Fruit fly (Drosophila melanogaster) whole organism, embryonic: ENCODE data around the gene rt.

Source experiments
- Asciz ChIP-seq: fragments of 200-800 bp; sonication (Bioruptor generic); optimal IDR thresholded peaks from 2 replicates; lab custom pipeline; 2017; ENCODE audit warnings: missing biosample characterization, mild to moderate bottlenecking, missing genetic modification characterization, missing genetic modification reagents
- Bgb ChIP-seq: fragments of 200-800 bp; sonication (Bioruptor generic); IDR thresholded peaks from 2 replicates; pipeline ENCODE4 v1.3.6; 2022; ENCODE audit warnings: missing biosample characterization, missing genetic modification characterization; ENCODE audit not compliant: partially characterized antibody
- CG1024 ChIP-seq: fragments of 200-800 bp; sonication (Bioruptor generic); IDR thresholded peaks from 2 replicates; pipeline ENCODE4 v1.3.6; 2022; ENCODE audit warnings: missing biosample characterization, missing genetic modification characterization
- CG10654 ChIP-seq: fragments of 200-800 bp; sonication (Bioruptor generic); optimal IDR thresholded peaks from 2 replicates; lab custom pipeline; 2016; ENCODE audit warnings: missing biosample characterization, missing genetic modification characterization
- CG10959 ChIP-seq: fragments of 200-800 bp; sonication (Bioruptor generic); IDR thresholded peaks from 2 replicates; pipeline ENCODE4 v1.3.6; 2022; ENCODE audit warnings: missing biosample characterization, missing genetic modification characterization
- CG11723 ChIP-seq: fragments of 200-800 bp; sonication (Bioruptor generic); optimal IDR thresholded peaks from 2 replicates; lab custom pipeline; 2017; ENCODE audit warnings: missing biosample characterization, mild to moderate bottlenecking, missing genetic modification characterization
- CG12219 ChIP-seq: fragments of 200-800 bp; sonication (Bioruptor generic); optimal IDR thresholded peaks from 3 replicates; lab custom pipeline; 2018; ENCODE audit warnings: missing biosample characterization, mild to moderate bottlenecking, missing genetic modification characterization
- CG1233 ChIP-seq: fragments of 200-800 bp; sonication (Bioruptor generic); optimal IDR thresholded peaks from 4 replicates; lab custom pipeline; 2018; ENCODE audit warnings: missing biosample characterization, mild to moderate bottlenecking, missing genetic modification characterization
- CG14965 ChIP-seq: fragments of 200-800 bp; sonication (Bioruptor generic); optimal IDR thresholded peaks from 2 replicates; lab custom pipeline; 2016; ENCODE audit warnings: missing biosample characterization, missing genetic modification characterization, borderline replicate concordance
- CG1529 ChIP-seq: fragments of 200-800 bp; sonication (Bioruptor generic); optimal IDR thresholded peaks from 3 replicates; lab custom pipeline; 2018; ENCODE audit warnings: missing biosample characterization, missing genetic modification characterization
- CG1647 ChIP-seq: fragments of 200-800 bp; sonication (Bioruptor generic); optimal IDR thresholded peaks from 3 replicates; lab custom pipeline; 2016; ENCODE audit warnings: missing biosample characterization, missing genetic modification characterization
- CG17361 ChIP-seq: fragments of 200-800 bp; sonication (Bioruptor generic); IDR thresholded peaks from 3 replicates; pipeline ENCODE4 v1.3.6; 2022; ENCODE audit warnings: missing biosample characterization, missing genetic modification characterization
- CG1832 ChIP-seq: fragments of 200-800 bp; sonication (Bioruptor generic); optimal IDR thresholded peaks from 2 replicates; lab custom pipeline; 2017; ENCODE audit warnings: missing biosample characterization, mild to moderate bottlenecking, missing genetic modification characterization, inconsistent platforms
- CG2120 ChIP-seq: fragments of 200-800 bp; sonication (Bioruptor generic); optimal IDR thresholded peaks from 3 replicates; lab custom pipeline; 2016; ENCODE audit warnings: missing biosample characterization, missing genetic modification characterization
- CG2202 ChIP-seq: fragments of 200-800 bp; sonication (Bioruptor generic); optimal IDR thresholded peaks from 2 replicates; lab custom pipeline; 2018; ENCODE audit warnings: missing biosample characterization, mild to moderate bottlenecking, missing genetic modification characterization
- CG2712 ChIP-seq: fragments of 200-800 bp; optimal IDR thresholded peaks from 3 replicates; lab custom pipeline; 2019; ENCODE audit warnings: missing biosample characterization, mild to moderate bottlenecking, missing genetic modification characterization, moderate library complexity
- CG31224 ChIP-seq: fragments of 200-800 bp; sonication (Bioruptor generic); IDR thresholded peaks from 2 replicates; pipeline ENCODE4 v1.3.6; 2022; ENCODE audit warnings: missing biosample characterization, missing genetic modification characterization
- CG33213 ChIP-seq: fragments of 200-800 bp; sonication (Bioruptor generic); optimal IDR thresholded peaks from 3 replicates; lab custom pipeline; 2016; ENCODE audit warnings: missing biosample characterization, missing genetic modification characterization
- CG34376 ChIP-seq: fragments of 200-800 bp; sonication (Bioruptor generic); optimal IDR thresholded peaks from 2 replicates; lab custom pipeline; 2018; ENCODE audit warnings: missing biosample characterization, mild to moderate bottlenecking, missing genetic modification characterization
- CG4328 ChIP-seq: fragments of 200-800 bp; sonication (Bioruptor generic); optimal IDR thresholded peaks from 3 replicates; lab custom pipeline; 2017; ENCODE audit warnings: missing biosample characterization, missing genetic modification reagents, missing genetic modification characterization
- CG4404 ChIP-seq: fragments of 200-800 bp; sonication (Bioruptor generic); IDR thresholded peaks from 2 replicates; pipeline ENCODE4 v1.3.6; 2022; ENCODE audit warnings: missing biosample characterization, missing genetic modification characterization
- CG8944 ChIP-seq: fragments of 200-800 bp; sonication (Bioruptor generic); optimal IDR thresholded peaks from 3 replicates; lab custom pipeline; 2016; ENCODE audit warnings: missing biosample characterization, missing genetic modification characterization
- CTCF ChIP-seq: fragments of 200-800 bp; sonication (Bioruptor generic); optimal IDR thresholded peaks from 2 replicates; lab custom pipeline; 2017; ENCODE audit warnings: missing biosample characterization, mild to moderate bottlenecking, missing genetic modification characterization, moderate library complexity
- D19B ChIP-seq: fragments of 200-800 bp; sonication (Bioruptor generic); optimal IDR thresholded peaks from 2 replicates; lab custom pipeline; 2017; ENCODE audit warnings: missing biosample characterization, mild to moderate bottlenecking, missing genetic modification characterization
- E2f1 ChIP-seq: fragments of 200-800 bp; sonication (Bioruptor generic); IDR thresholded peaks from 2 replicates; pipeline ENCODE4 v1.3.6; 2022; ENCODE audit warnings: missing biosample characterization, missing genetic modification characterization
- Ets97D ChIP-seq: fragments of 200-800 bp; sonication (Bioruptor generic); optimal IDR thresholded peaks from 3 replicates; lab custom pipeline; 2016; ENCODE audit warnings: missing biosample characterization, missing genetic modification characterization
- MESR4 ChIP-seq: fragments of 200-800 bp; sonication (Bioruptor generic); optimal IDR thresholded peaks from 2 replicates; lab custom pipeline; 2018; ENCODE audit warnings: missing biosample characterization, mild to moderate bottlenecking, missing genetic modification characterization, moderate library complexity
- Neu2 ChIP-seq: fragments of 200-800 bp; sonication (Bioruptor generic); optimal IDR thresholded peaks from 3 replicates; lab custom pipeline; 2016; ENCODE audit warnings: missing biosample characterization, missing genetic modification characterization, borderline replicate concordance
- Opbp ChIP-seq: fragments of 200-800 bp; sonication (Bioruptor generic); IDR thresholded peaks from 3 replicates; pipeline ENCODE4 v1.3.6; 2022; ENCODE audit warnings: missing biosample characterization, missing genetic modification characterization; ENCODE audit not compliant: partially characterized antibody
- Taf1 ChIP-seq: fragments of 200-800 bp; sonication (Bioruptor generic); IDR thresholded peaks from 2 replicates; pipeline ENCODE4 v1.3.6; 2022; ENCODE audit warnings: missing biosample characterization, missing genetic modification characterization
- ac ChIP-seq: fragments of 200-800 bp; sonication (Bioruptor generic); optimal IDR thresholded peaks from 3 replicates; lab custom pipeline; 2017; ENCODE audit warnings: missing biosample characterization, mild to moderate bottlenecking, missing genetic modification characterization
- ase ChIP-seq: fragments of 200-800 bp; sonication (Bioruptor generic); IDR thresholded peaks from 3 replicates; pipeline ENCODE4 v1.3.6; 2022; ENCODE audit warnings: missing biosample characterization, missing genetic modification characterization
- bbx ChIP-seq: fragments of 200-800 bp; sonication (Bioruptor generic); IDR thresholded peaks from 2 replicates; pipeline ENCODE4 v1.3.6; 2022; ENCODE audit warnings: missing biosample characterization, missing genetic modification characterization; ENCODE audit not compliant: partially characterized antibody
- bcd ChIP-seq: fragments of 200-800 bp; sonication (Bioruptor generic); optimal IDR thresholded peaks from 2 replicates; lab custom pipeline; 2017; ENCODE audit warnings: missing biosample characterization, mild to moderate bottlenecking, missing genetic modification characterization
- br ChIP-seq: fragments of >200 bp; optimal IDR thresholded peaks from 2 replicates; lab custom pipeline; 2017
- chinmo ChIP-seq: fragments of 200-800 bp; sonication (Bioruptor generic); IDR thresholded peaks from 4 replicates; pipeline ENCODE4 v1.3.6; 2022; ENCODE audit warnings: missing biosample characterization, missing genetic modification characterization; ENCODE audit not compliant: partially characterized antibody
- crol ChIP-seq: fragments of 200-800 bp; sonication (Bioruptor generic); IDR thresholded peaks from 2 replicates; pipeline ENCODE4 v1.3.6; 2022; ENCODE audit warnings: missing biosample characterization, missing genetic modification characterization
- crp ChIP-seq, 2 experiments: fragments of 200-800 bp; sonication (Bioruptor generic); optimal IDR thresholded peaks; 2 replicates in 1 of 2; 3 replicates in 1 of 2; lab custom pipeline; 2017; ENCODE audit warnings: missing biosample characterization in 2 of 2, missing genetic modification characterization in 2 of 2, mild to moderate bottlenecking in 1 of 2, moderate library complexity in 1 of 2
- cwo ChIP-seq: fragments of 200-800 bp; sonication (Bioruptor generic); optimal IDR thresholded peaks from 3 replicates; lab custom pipeline; 2017; ENCODE audit warnings: missing biosample characterization, missing genetic modification characterization, mild to moderate bottlenecking, moderate library complexity, missing genetic modification reagents
- dmrt11E ChIP-seq: fragments of 200-800 bp; sonication (Bioruptor generic); optimal IDR thresholded peaks from 3 replicates; lab custom pipeline; 2018; ENCODE audit warnings: missing biosample characterization, mild to moderate bottlenecking, missing genetic modification characterization, moderate library complexity
- fu2 ChIP-seq: fragments of 200-800 bp; sonication (Bioruptor generic); optimal IDR thresholded peaks from 2 replicates; lab custom pipeline; 2016; ENCODE audit warnings: missing biosample characterization, missing genetic modification characterization
- ham ChIP-seq: fragments of 200-800 bp; sonication (Bioruptor generic); IDR thresholded peaks from 2 replicates; pipeline ENCODE4 v1.3.6; 2022; ENCODE audit warnings: missing biosample characterization, missing genetic modification characterization
- her ChIP-seq: fragments of 200-800 bp; sonication (Bioruptor generic); optimal IDR thresholded peaks from 2 replicates; lab custom pipeline; 2016; ENCODE audit warnings: missing biosample characterization, missing genetic modification characterization
- nom ChIP-seq: fragments of 200-800 bp; sonication (Bioruptor generic); optimal IDR thresholded peaks from 2 replicates; lab custom pipeline; 2017; ENCODE audit warnings: missing biosample characterization, missing genetic modification characterization, mild to moderate bottlenecking, moderate library complexity, missing genetic modification reagents
- prd ChIP-seq, 3 experiments: fragments of >200 bp in 2 of 3; fragments of 200-800 bp in 1 of 3; sonication (Bioruptor generic) in 1 of 3; optimal IDR thresholded peaks in 2 of 3; IDR thresholded peaks in 1 of 3; 2 replicates in 2 of 3; 3 replicates in 1 of 3; pipeline versions ENCODE4 v1.3.6 to Lab custom; 2017 to 2022; ENCODE audit warnings: missing biosample characterization in 1 of 3, missing genetic modification characterization in 1 of 3
- twi ChIP-seq: fragments of 200-800 bp; optimal IDR thresholded peaks from 2 replicates; lab custom pipeline; 2019; ENCODE audit warnings: missing biosample characterization, mild to moderate bottlenecking, missing genetic modification characterization, moderate library complexity
- unc-4 ChIP-seq: fragments of 200-800 bp; sonication (Bioruptor generic); IDR thresholded peaks from 2 replicates; pipeline ENCODE4 v1.3.6; 2022; ENCODE audit warnings: missing biosample characterization, missing genetic modification characterization; ENCODE audit not compliant: partially characterized antibody
- zfh1 ChIP-seq: fragments of 200-800 bp; sonication (Bioruptor generic); IDR thresholded peaks from 3 replicates; pipeline ENCODE4 v1.3.6; 2022; ENCODE audit warnings: missing biosample characterization, missing genetic modification characterization

Gene rt

dm6 chr3L:11561946-11562760, 25.4 kb downstream of the rt start, which contains the start of the genes CG7394 and Mob2:
Gene CG7394 (plus strand): TSS chr3L:11561996.
Gene Mob2 (minus strand): TSS chr3L:11562233.
- TF ChIP-seq Bgb (GFP tag; lab: Robert Waterston, UW) (peak; percentile 83), CG34376 (peak; percentile 87), CG2712 (peak; percentile 89), ham (0 out of 2 replicates have a peak, but pooled peaks have one; percentile 7), CTCF (GFP tag; lab: Kevin White, UChicago) (peak; percentile 4), crp (GFP tag; optimal IDR thresholded peaks at IDR 0.05; lab: Kevin White, UChicago) (peak; percentile 96 to 99), CG2120 (peak; percentile 96), CG4328 (peak; percentile 85), CG4404 (GFP tag; lab: Robert Waterston, UW) (peak; percentile 79), zfh1 (GFP tag; lab: Robert Waterston, UW) (peak; percentile 89), E2f1 (GFP tag; lab: Robert Waterston, UW) (peak; percentile 89), bbx (GFP tag; lab: Robert Waterston, UW) (peak; percentile 77), crol (no peak; the same call in 1 of the 2 replicates), Asciz (GFP tag; lab: Kevin White, UChicago) (peak; percentile 57), CG1024 (GFP tag; lab: Robert Waterston, UW) (peak; percentile 82), CG33213 (GFP tag; lab: Kevin White, UChicago) (peak; percentile 77), fu2 (GFP tag; lab: Kevin White, UChicago) (peak; percentile 55), her (GFP tag; lab: Kevin White, UChicago) (peak; percentile 46), ac (GFP tag; lab: Kevin White, UChicago) (peak; percentile 15), br (lab: Kevin White, UChicago) (no peak), Neu2 (GFP tag; lab: Kevin White, UChicago) (peak; percentile 60), CG31224 (GFP tag; lab: Robert Waterston, UW) (peak; percentile 84), D19B (GFP tag; lab: Kevin White, UChicago) (peak; percentile 27), nom (peak; percentile 14), prd (optimal IDR thresholded peaks at IDR 0.05; lab: Kevin White, UChicago) (no peak), prd (GFP tag; IDR thresholded peaks at IDR 0.05; lab: Robert Waterston, UW) (peak; percentile 92), Ets97D (GFP tag; lab: Kevin White, UChicago) (peak; percentile 86), CG10959 (peak; percentile 65), CG8944 (peak; percentile 64), CG1529 (GFP tag; lab: Kevin White, UChicago) (peak; percentile 63), CG11723 (peak; percentile 67), cwo (GFP tag; lab: Kevin White, UChicago) (peak; percentile 78), CG17361 (GFP tag; lab: Robert Waterston, UW) (peak; percentile 82), CG10654 (GFP tag; lab: Kevin White, UChicago) (peak; percentile 90), chinmo (peak; percentile 76; the same call in 2 of the 4 replicates), CG2202 (tag; lab: Kevin White, UChicago) (peak; percentile 84), Taf1 (GFP tag; lab: Robert Waterston, UW) (peak; percentile 88), ase (GFP tag; lab: Robert Waterston, UW) (peak; percentile 81), twi (tag; lab: Kevin White, UChicago) (peak; percentile 80), bcd (GFP tag; lab: Kevin White, UChicago) (peak; percentile 90), CG1647 (peak; percentile 76), CG1233 (peak; percentile 80), unc-4 (GFP tag; lab: Robert Waterston, UW) (peak; percentile 87), Opbp (GFP tag; lab: Robert Waterston, UW) (peak; percentile 81), CG14965 (GFP tag; lab: Kevin White, UChicago) (peak; percentile 9), CG1832 (no peak), MESR4 (peak; percentile 80), CG12219 (GFP tag; lab: Kevin White, UChicago) (peak; percentile 77), dmrt11E (peak; percentile 83)
